Worm (Caenorhabditis elegans) whole organism, young adult: ENCODE data around the gene C47A4.3.

Experiments
- F10E7.11 ChIP-seq: sonication (generic microtip); optimal IDR thresholded peaks from 2 replicates; lab custom pipeline; 2017; ENCODE audit warnings: mild to moderate bottlenecking, missing genetic modification characterization, moderate library complexity, missing compliant biosample characterization
- aptf-2 ChIP-seq: fragments of 200-800 bp; sonication (Bioruptor generic); conservative IDR thresholded peaks from 2 replicates; pipeline ENCODE4 v1.3.6; 2022; ENCODE audit warnings: missing genetic modification reagents, missing genetic modification characterization, missing compliant biosample characterization
- aptf-3 ChIP-seq: fragments of 200-800 bp; sonication (Bioruptor generic); IDR thresholded peaks from 2 replicates; pipeline ENCODE4 v1.3.6; 2022; ENCODE audit warnings: missing genetic modification characterization, missing compliant biosample characterization
- atf-7 ChIP-seq: sonication (generic microtip); optimal IDR thresholded peaks from 2 replicates; lab custom pipeline; 2017; ENCODE audit warnings: mild to moderate bottlenecking, missing genetic modification characterization, missing compliant biosample characterization
- cebp-1 ChIP-seq, 2 experiments: fragments of 200-800 bp in 1 of 2; sonication (Bioruptor generic) in 1 of 2; sonication (generic microtip) in 1 of 2; IDR thresholded peaks in 1 of 2; optimal IDR thresholded peaks in 1 of 2; 2 replicates each; pipeline versions ENCODE4 v1.3.6 to Lab custom; 2017 to 2022; ENCODE audit warnings: missing compliant biosample characterization in 2 of 2, missing genetic modification characterization in 2 of 2, mild to moderate bottlenecking in 1 of 2, missing genetic modification reagents in 1 of 2, moderate library complexity in 1 of 2
- dpl-1 ChIP-seq: fragments of 150-350 bp; optimal IDR thresholded peaks from 2 replicates; lab custom pipeline; 2014; ENCODE audit warnings: missing biosample characterization, missing genetic modification reagents, missing genetic modification characterization
- egrh-3 ChIP-seq: fragments of 200-800 bp; sonication (Bioruptor generic); IDR thresholded peaks from 2 replicates; pipeline ENCODE4 v1.3.6; 2022; ENCODE audit warnings: missing genetic modification reagents, missing genetic modification characterization, missing compliant biosample characterization
- hmg-20 ChIP-seq: fragments of 200-800 bp; sonication (Bioruptor generic); IDR thresholded peaks from 2 replicates; pipeline ENCODE4 v1.3.6; 2022; ENCODE audit warnings: missing genetic modification reagents, missing genetic modification characterization, missing compliant biosample characterization
- madf-10 ChIP-seq: sonication (generic microtip); optimal IDR thresholded peaks from 2 replicates; lab custom pipeline; 2016; ENCODE audit warnings: mild to moderate bottlenecking, missing genetic modification characterization, missing compliant biosample characterization
- nfya-1 ChIP-seq: sonication (generic microtip); optimal IDR thresholded peaks from 2 replicates; lab custom pipeline; 2017; ENCODE audit warnings: antibody characterized with exemption, missing compliant biosample characterization, missing genetic modification characterization, borderline replicate concordance; ENCODE audit not compliant: insufficient read depth
- rpc-1 ChIP-seq, 2 experiments: fragments of 150-350 bp in 1 of 2; sonication (generic microtip) in 1 of 2; optimal IDR thresholded peaks; 2 replicates each; lab custom pipeline; 2014 to 2018; ENCODE audit warnings: missing biosample characterization in 1 of 2, missing genetic modification characterization in 1 of 2, missing genetic modification reagents in 1 of 2, missing genotype in 1 of 2
- sptf-2 ChIP-seq: fragments of 200-800 bp; sonication (Bioruptor generic); optimal IDR thresholded peaks from 2 replicates; lab custom pipeline; 2018; ENCODE audit warnings: mild to moderate bottlenecking, missing genetic modification characterization, missing compliant biosample characterization
- ztf-18 ChIP-seq: sonication (generic microtip); optimal IDR thresholded peaks from 2 replicates; lab custom pipeline; 2016; ENCODE audit warnings: missing genotype, mild to moderate bottlenecking, missing genetic modification characterization, missing compliant biosample characterization

Gene C47A4.3

ce11 chrIV:13693976-13694375 is 48.2 kb downstream of the C47A4.3 start:
- no peak for TF ChIP-seq aptf-2 (GFP tag; lab: Robert Waterston, UW)
- TF ChIP-seq egrh-3 (GFP tag; lab: Robert Waterston, UW): no peak
- no peak for TF ChIP-seq madf-10 (tag; lab: Kevin White, UChicago)
- no peak for TF ChIP-seq ztf-18 (tag; lab: Kevin White, UChicago)
- no peak for TF ChIP-seq dpl-1 (GFP tag; lab: Kevin White, UChicago)
- no peak for TF ChIP-seq F10E7.11 (tag; lab: Kevin White, UChicago)
- no peak for TF ChIP-seq rpc-1 (optimal IDR thresholded peaks at IDR 0.05; lab: Kevin White, UChicago)
- no peak for TF ChIP-seq rpc-1 (tag; optimal IDR thresholded peaks at IDR 0.05; lab: Kevin White, UChicago)
- TF ChIP-seq atf-7: no peak
- no peak for TF ChIP-seq aptf-3 (GFP tag; lab: Robert Waterston, UW)
- TF ChIP-seq cebp-1 (GFP tag; IDR thresholded peaks at IDR 0.05; lab: Robert Waterston, UW): no peak
- no peak for TF ChIP-seq cebp-1 (tag; optimal IDR thresholded peaks at IDR 0.05; lab: Kevin White, UChicago)
- no peak for TF ChIP-seq hmg-20 (GFP tag; lab: Robert Waterston, UW)
- TF ChIP-seq, all 124 proteins: peak for 0

DNA sequence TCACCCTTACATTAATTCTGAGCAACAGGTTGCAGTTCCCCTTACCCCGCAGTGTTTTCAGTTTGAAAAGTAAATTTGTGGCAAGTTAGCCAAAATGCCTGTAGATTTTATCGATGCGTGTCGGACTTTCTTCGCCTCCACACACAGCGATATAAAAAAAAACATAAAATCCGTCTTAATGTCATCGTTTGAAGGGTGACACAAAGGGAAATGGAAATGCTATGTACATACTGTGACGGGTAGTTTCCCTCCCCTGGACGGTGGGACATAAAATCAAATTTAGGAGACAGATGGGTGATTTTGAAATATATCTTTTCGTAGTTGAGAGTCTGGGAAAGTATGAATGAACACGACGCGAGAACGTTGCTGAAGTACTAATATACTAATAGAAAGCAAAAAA is 49.6 kb downstream of the C47A4.3 start:
- no peak for TF ChIP-seq sptf-2 (GFP tag; lab: Kevin White, UChicago)
- no peak for TF ChIP-seq ztf-18 (tag; lab: Kevin White, UChicago)
- no peak for TF ChIP-seq rpc-1 (optimal IDR thresholded peaks at IDR 0.05; lab: Kevin White, UChicago)
- TF ChIP-seq rpc-1 (tag; optimal IDR thresholded peaks at IDR 0.05; lab: Kevin White, UChicago): no peak
- no peak for TF ChIP-seq nfya-1 (tag; lab: Kevin White, UChicago)
